Worm (Caenorhabditis elegans): ENCODE results near the gene C45H4.13.

C45H4.13 gene

ce11 chrV:2126554-2126953, 24.2 kb downstream of the C45H4.13 start:
- TF ChIP-seq fax-1 (tag; optimal IDR thresholded peaks at IDR 0.05), result no peak
- no peak for TF ChIP-seq hlh-13 (GFP tag; optimal IDR thresholded peaks at IDR 0.05)
- no peak for TF ChIP-seq ceh-24 (tag; optimal IDR thresholded peaks at IDR 0.05)
- TF ChIP-seq sox-2 (GFP tag; IDR thresholded peaks at IDR 0.05), result no peak
- no peak for TF ChIP-seq gmeb-2 (tag; optimal IDR thresholded peaks at IDR 0.05)
- TF ChIP-seq sdc-2 (tag; optimal IDR thresholded peaks at IDR 0.05), result no peak
- TF ChIP-seq ceh-45 (GFP tag; IDR thresholded peaks at IDR 0.05), result no peak
- TF ChIP-seq odd-2 (tag; optimal IDR thresholded peaks at IDR 0.05), result no peak
- TF ChIP-seq C38D4.7 (GFP tag; optimal IDR thresholded peaks at IDR 0.05), result no peak
- TF ChIP-seq pha-4 (tag; optimal IDR thresholded peaks at IDR 0.05), result no peak
- TF ChIP-seq che-1 (tag; optimal IDR thresholded peaks at IDR 0.05), result no peak
- no peak for TF ChIP-seq unc-86 (tag; optimal IDR thresholded peaks at IDR 0.05)
- no peak for TF ChIP-seq ahr-1 (tag; optimal IDR thresholded peaks at IDR 0.05)
- TF ChIP-seq ztf-16 (tag; optimal IDR thresholded peaks at IDR 0.05), result no peak

- TF ChIP-seq C38D4.7 (GFP tag; optimal IDR thresholded peaks at IDR 0.05) (no peak), lin-11 (tag; optimal IDR thresholded peaks at IDR 0.05) (no peak), hlh-30 (tag; optimal IDR thresholded peaks at IDR 0.05; ENCODE audit: insufficient read depth) (no peak), dmd-4 (tag; optimal IDR thresholded peaks at IDR 0.05; ENCODE audit: borderline replicate concordance) (no peak), fkh-6 (tag; optimal IDR thresholded peaks at IDR 0.05) (no peak), nhr-11 (tag; optimal IDR thresholded peaks at IDR 0.05) (no peak), K09A11.1 (tag; optimal IDR thresholded peaks at IDR 0.05; ENCODE audit: insufficient read depth) (no peak), unc-86 (tag; optimal IDR thresholded peaks at IDR 0.05) (no peak), ceh-6 (GFP tag; optimal IDR thresholded peaks at IDR 0.05) (no peak), che-1 (tag; optimal IDR thresholded peaks at IDR 0.05) (no peak), zip-5 (tag; optimal IDR thresholded peaks at IDR 0.05) (no peak), pha-4 (tag; optimal IDR thresholded peaks at IDR 0.05) (no peak), unc-55 (GFP tag; optimal IDR thresholded peaks at IDR 0.05) (no peak), ceh-14 (tag; optimal IDR thresholded peaks at IDR 0.05) (no peak), ceh-30 (tag; optimal IDR thresholded peaks at IDR 0.05) (no peak), eyg-1 (tag; optimal IDR thresholded peaks at IDR 0.05) (no peak)
Measured at ce11 chrV:2123164-2123563, 27.6 kb downstream of the C45H4.13 start.

ce11 chrV:2122517-2122916, 28.3 kb downstream of the C45H4.13 start, which contains the start of gene F22F7.2:
Gene F22F7.2 (plus strand): TSS chrV:2122782.
- TF ChIP-seq ceh-19 (GFP tag; optimal IDR thresholded peaks at IDR 0.05) (no peak), elt-2 (tag; optimal IDR thresholded peaks at IDR 0.05) (peak; percentile 6)

ce11 chrV:2121910-2122362, 28.8 kb downstream of the C45H4.13 start, which contains the start of gene F22F7.8:
Gene F22F7.8 (minus strand): TSS chrV:2121960.
- TF ChIP-seq dmd-4 (tag; optimal IDR thresholded peaks at IDR 0.05; ENCODE audit: borderline replicate concordance), result no peak
- no peak for TF ChIP-seq unc-42 (tag; optimal IDR thresholded peaks at IDR 0.05)
- TF ChIP-seq ceh-24 (tag; optimal IDR thresholded peaks at IDR 0.05), result no peak
- no peak for TF ChIP-seq elt-4 (tag; optimal IDR thresholded peaks at IDR 0.05)
- TF ChIP-seq fax-1 (tag; optimal IDR thresholded peaks at IDR 0.05), result no peak
- no peak for TF ChIP-seq elt-2 (tag; optimal IDR thresholded peaks at IDR 0.05)
- no peak for TF ChIP-seq gmeb-2 (tag; optimal IDR thresholded peaks at IDR 0.05)
- no peak for TF ChIP-seq ref-2 (tag; optimal IDR thresholded peaks at IDR 0.05)

- no peak for TF ChIP-seq ceh-19 (GFP tag; optimal IDR thresholded peaks at IDR 0.05)
- no peak for TF ChIP-seq hlh-30 (tag; optimal IDR thresholded peaks at IDR 0.05; ENCODE audit: insufficient read depth)
- TF ChIP-seq fkh-10 (GFP tag; optimal IDR thresholded peaks at IDR 0.05), result no peak
- TF ChIP-seq sox-2 (GFP tag; IDR thresholded peaks at IDR 0.05), result no peak
- no peak for TF ChIP-seq syd-9 (tag; optimal IDR thresholded peaks at IDR 0.05)
Measured at ce11 chrV:2119529-2119928, 31.2 kb downstream of the C45H4.13 start, which contains the start of gene F22F7.11. Gene F22F7.11 (plus strand): TSS chrV:2119829.

Data from whole organism, late embryonic.